Fruit fly (Drosophila melanogaster): ENCODE measurements around the gene Ccdc39.

Gene Ccdc39

dm6 chr3R:4784622-4785021 is at the start of gene Ccdc39:
Gene Ccdc39 (minus strand): TSS chr3R:4784722.
- peak; percentile 49 for TF ChIP-seq Ets65A (GFP tag)
- 0 out of 2 replicates have a peak, but pooled peaks have one; percentile 12 for TF ChIP-seq Dref (GFP tag; IDR thresholded peaks at IDR 0.05)
- no peak for TF ChIP-seq CG1024 (GFP tag; IDR thresholded peaks at IDR 0.05)
- no peak for TF ChIP-seq CG14667 (GFP tag; IDR thresholded peaks at IDR 0.05)

dm6 chr3R:4833636-4834035 is 49.1 kb upstream of the Ccdc39 start:
- TF ChIP-seq jumu (GFP tag; optimal IDR thresholded peaks at IDR 0.05) (no peak), chif (GFP tag; optimal IDR thresholded peaks at IDR 0.05) (peak in 1 of 2 experiments; percentile 19), stc (GFP tag; IDR thresholded peaks at IDR 0.05) (no peak), crol (GFP tag; IDR thresholded peaks at IDR 0.05) (peak; percentile 61), CG4424 (GFP tag; optimal IDR thresholded peaks at IDR 0.05) (no peak), MESR4 (GFP tag; optimal IDR thresholded peaks at IDR 0.05) (no peak), NfI (GFP tag; optimal IDR thresholded peaks at IDR 0.05) (no peak), CG6654 (GFP tag; optimal IDR thresholded peaks at IDR 0.05) (no peak), CG8944 (GFP tag; optimal IDR thresholded peaks at IDR 0.05) (no peak), abd-A (tag; optimal IDR thresholded peaks at IDR 0.05) (no peak), CG32532 (GFP tag; IDR thresholded peaks at IDR 0.05) (no peak), stwl (tag; optimal IDR thresholded peaks at IDR 0.05) (peak; percentile 95), CG6791 (GFP tag; IDR thresholded peaks at IDR 0.05; ENCODE audit: partially characterized antibody) (0 out of 3 replicates have a peak, but pooled peaks have one; percentile 11), Jarid2 (GFP tag; optimal IDR thresholded peaks at IDR 0.05) (peak; percentile 33), Hey (tag; optimal IDR thresholded peaks at IDR 0.05) (no peak), CG1832 (GFP tag; optimal IDR thresholded peaks at IDR 0.05) (peak; percentile 82), Nf-YC (tag; optimal IDR thresholded peaks at IDR 0.05) (peak; percentile 83), CG31224 (GFP tag; IDR thresholded peaks at IDR 0.05) (no peak), CG10565 (GFP tag; optimal IDR thresholded peaks at IDR 0.05) (no peak), trem (tag; optimal IDR thresholded peaks at IDR 0.05) (peak; percentile 99), Rfx (GFP tag; IDR thresholded peaks at IDR 0.05) (no peak), Nf-YB (GFP tag; optimal IDR thresholded peaks at IDR 0.05) (peak; percentile 81), Atf-2 (GFP tag; optimal IDR thresholded peaks at IDR 0.05) (no peak), CG10321 (GFP tag; IDR thresholded peaks at IDR 0.05) (peak; percentile 74), sens (GFP tag) (peak; percentile 53), sens-2 (GFP tag; IDR thresholded peaks at IDR 0.05) (no peak), Ssrp (tag; optimal IDR thresholded peaks at IDR 0.05) (no peak), ash1 (GFP tag; optimal IDR thresholded peaks at IDR 0.05) (no peak), CG3163 (GFP tag; optimal IDR thresholded peaks at IDR 0.05) (no peak)

DNA sequence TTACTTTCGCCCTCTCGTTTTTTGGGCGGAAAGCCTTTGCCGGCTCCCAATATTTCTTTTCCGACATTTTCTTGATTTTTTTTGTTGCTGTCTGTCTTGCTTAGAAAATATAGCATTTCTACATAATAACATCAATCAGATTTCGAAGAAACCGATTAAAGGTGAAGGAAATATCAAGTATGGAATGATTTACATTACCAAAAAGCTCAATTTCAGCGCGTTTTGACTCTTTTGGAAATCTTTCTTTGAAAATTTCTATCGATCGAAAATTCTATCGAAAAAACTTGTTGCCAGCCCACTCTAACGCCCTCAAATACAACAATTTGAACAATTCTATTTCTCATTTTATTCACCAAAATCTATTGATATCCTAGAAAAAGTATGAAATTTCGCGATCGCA is 46.7 kb upstream of the Ccdc39 start, which contains the start of gene CG14659:
CG14659 (minus strand) TSS at position 101 of the 400 bp plus-strand sequence.
- TF ChIP-seq CG5245 (GFP tag; optimal IDR thresholded peaks at IDR 0.05) = no peak
- no peak for TF ChIP-seq grau (tag; optimal IDR thresholded peaks at IDR 0.05)
- no peak for TF ChIP-seq CG13894 (tag; optimal IDR thresholded peaks at IDR 0.05)
- no peak for TF ChIP-seq CG7556 (GFP tag; optimal IDR thresholded peaks at IDR 0.05)
- no peak for TF ChIP-seq gem (tag; optimal IDR thresholded peaks at IDR 0.05)
- no peak for TF ChIP-seq CG17568 (GFP tag; optimal IDR thresholded peaks at IDR 0.05)
- no peak for TF ChIP-seq CG3995 (GFP tag; optimal IDR thresholded peaks at IDR 0.05)
- no peak for TF ChIP-seq CG17186 (GFP tag; optimal IDR thresholded peaks at IDR 0.05)
- TF ChIP-seq CG4404 (GFP tag; IDR thresholded peaks at IDR 0.05) = no peak
- TF ChIP-seq CG10209 (GFP tag; optimal IDR thresholded peaks at IDR 0.05) = no peak
- TF ChIP-seq hb (GFP tag; IDR thresholded peaks at IDR 0.05; ENCODE audit: partially characterized antibody) = no peak
- no peak for TF ChIP-seq scrt (GFP tag; optimal IDR thresholded peaks at IDR 0.05)
- TF ChIP-seq CG1529 (GFP tag; optimal IDR thresholded peaks at IDR 0.05) = no peak
- TF ChIP-seq Ssrp (tag; optimal IDR thresholded peaks at IDR 0.05) = no peak
- no peak for TF ChIP-seq Atf3 (GFP tag; optimal IDR thresholded peaks at IDR 0.05)
- TF ChIP-seq odd (GFP tag; optimal IDR thresholded peaks at IDR 0.05) = no peak
